Fruit fly (Drosophila melanogaster) whole organism, prepupa: ENCODE results near the gene SLC22A.

Experiments used
- CG11294 ChIP-seq: fragments of 200-800 bp; sonication (Bioruptor generic); IDR thresholded peaks from 2 replicates; pipeline ENCODE4 v1.3.6; 2022; ENCODE audit warnings: missing biosample characterization, missing genetic modification characterization
- CG11902 ChIP-seq: fragments of 200-800 bp; sonication (Bioruptor generic); optimal IDR thresholded peaks from 3 replicates; lab custom pipeline; 2016; ENCODE audit warnings: missing biosample characterization, missing genetic modification characterization
- CG15336 ChIP-seq: fragments of 200-800 bp; sonication (Bioruptor generic); IDR thresholded peaks from 2 replicates; pipeline ENCODE4 v1.3.6; 2022; ENCODE audit warnings: missing biosample characterization, missing genetic modification characterization
- CG16779 ChIP-seq: fragments of 200-800 bp; sonication (Bioruptor generic); optimal IDR thresholded peaks from 3 replicates; lab custom pipeline; 2017; ENCODE audit warnings: missing biosample characterization, mild to moderate bottlenecking, missing genetic modification characterization
- CG31627 ChIP-seq: fragments of 200-800 bp; sonication (Bioruptor generic); optimal IDR thresholded peaks from 3 replicates; lab custom pipeline; 2016; ENCODE audit warnings: missing biosample characterization, missing genetic modification characterization
- CG3919 ChIP-seq: fragments of 200-800 bp; sonication (Bioruptor generic); optimal IDR thresholded peaks from 3 replicates; lab custom pipeline; 2016; ENCODE audit warnings: missing biosample characterization, missing genetic modification characterization
- Sox102F ChIP-seq: fragments of 200-800 bp; sonication (Bioruptor generic); optimal IDR thresholded peaks from 2 replicates; lab custom pipeline; 2016; ENCODE audit warnings: missing biosample characterization, mild to moderate bottlenecking, missing genetic modification characterization
- Sox15 ChIP-seq: fragments of 200-800 bp; sonication (Bioruptor generic); optimal IDR thresholded peaks from 3 replicates; lab custom pipeline; 2016; ENCODE audit warnings: missing biosample characterization, missing genetic modification characterization
- cyc ChIP-seq: fragments of 200-800 bp; sonication (Bioruptor generic); optimal IDR thresholded peaks from 3 replicates; lab custom pipeline; 2016; ENCODE audit warnings: missing biosample characterization, missing genetic modification characterization
- fd59A ChIP-seq: fragments of 200-800 bp; sonication (Bioruptor generic); optimal IDR thresholded peaks from 2 replicates; lab custom pipeline; 2017; ENCODE audit warnings: missing biosample characterization, mild to moderate bottlenecking, missing genetic modification characterization, missing genetic modification reagents
- fkh ChIP-seq: fragments of 200-800 bp; sonication (Bioruptor generic); optimal IDR thresholded peaks from 3 replicates; lab custom pipeline; 2017; ENCODE audit warnings: missing biosample characterization, mild to moderate bottlenecking, missing genetic modification characterization, moderate library complexity

dm6 chr3L:21930179-21930578 is 4.3 kb upstream of the SLC22A start:
- TF ChIP-seq cyc (GFP tag; lab: Kevin White, UChicago) (no peak), Sox15 (GFP tag; lab: Kevin White, UChicago) (no peak), CG3919 (GFP tag; lab: Kevin White, UChicago) (no peak), Sox102F (GFP tag; lab: Kevin White, UChicago) (no peak), CG11902 (GFP tag; lab: Kevin White, UChicago) (no peak), CG15336 (GFP tag; lab: Robert Waterston, UW) (peak; percentile 22; the same call in 1 of the 2 replicates), CG11294 (GFP tag; lab: Robert Waterston, UW) (no peak), fd59A (GFP tag; lab: Kevin White, UChicago) (no peak), CG16779 (tag; lab: Kevin White, UChicago) (no peak), fkh (GFP tag; lab: Kevin White, UChicago) (no peak), CG31627 (GFP tag; lab: Kevin White, UChicago) (no peak)
